Fruit fly (Drosophila melanogaster) whole organism, embryonic: ENCODE measurements around the gene CG14286.

Experiments
- CG4617 ChIP-seq: fragments of 200-800 bp; sonication (Bioruptor generic); optimal IDR thresholded peaks from 3 replicates; lab custom pipeline; 2016; ENCODE audit warnings: missing biosample characterization, missing genetic modification characterization, borderline replicate concordance
- CG7839 ChIP-seq: fragments of 200-800 bp; sonication (Bioruptor generic); optimal IDR thresholded peaks from 3 replicates; lab custom pipeline; 2018; ENCODE audit warnings: missing biosample characterization, mild to moderate bottlenecking, missing genetic modification characterization, moderate library complexity
- Fer2 ChIP-seq: fragments of 200-800 bp; sonication (Bioruptor generic); optimal IDR thresholded peaks from 2 replicates; lab custom pipeline; 2018; ENCODE audit warnings: missing biosample characterization, mild to moderate bottlenecking, missing genetic modification characterization, moderate library complexity
- NFAT ChIP-seq: fragments of 200-800 bp; sonication (Bioruptor generic); IDR thresholded peaks from 2 replicates; pipeline ENCODE4 v1.3.6; 2022; ENCODE audit warnings: missing biosample characterization, missing genetic modification characterization
- gt ChIP-seq: fragments of 200-800 bp; sonication (Bioruptor generic); IDR thresholded peaks from 2 replicates; pipeline ENCODE4 v1.3.6; 2022; ENCODE audit warnings: missing biosample characterization, missing genetic modification characterization
- her ChIP-seq: fragments of 200-800 bp; sonication (Bioruptor generic); optimal IDR thresholded peaks from 2 replicates; lab custom pipeline; 2016; ENCODE audit warnings: missing biosample characterization, missing genetic modification characterization
- wor ChIP-seq: fragments of 200-800 bp; sonication (Bioruptor generic); IDR thresholded peaks from 2 replicates; pipeline ENCODE4 v1.3.6; 2022; ENCODE audit warnings: missing biosample characterization, missing genetic modification characterization

dm6 chr3R:19044638-19045037 lies 20.7 kb downstream of the CG14286 start:
- no peak for TF ChIP-seq wor (GFP tag; lab: Robert Waterston, UW)
- no peak for TF ChIP-seq CG4617 (GFP tag; lab: Kevin White, UChicago)
- no peak for TF ChIP-seq CG7839 (tag; lab: Kevin White, UChicago)
- TF ChIP-seq Fer2 (tag; lab: Kevin White, UChicago): no peak
- TF ChIP-seq NFAT: no peak
- no peak for TF ChIP-seq gt (GFP tag; lab: Robert Waterston, UW)
- TF ChIP-seq her: no peak
